Fruit fly (Drosophila melanogaster) whole organism, adult: ENCODE measurements around the gene CG7276.

Experiments used
- CG7101 ChIP-seq: fragments of 200-800 bp; sonication (Bioruptor generic); optimal IDR thresholded peaks from 2 replicates; lab custom pipeline; 2018; ENCODE audit warnings: missing biosample characterization, mild to moderate bottlenecking, missing genetic modification characterization, moderate library complexity
- bab1 ChIP-seq: fragments of 200-800 bp; sonication (Bioruptor generic); optimal IDR thresholded peaks from 3 replicates; lab custom pipeline; 2019; ENCODE audit warnings: missing biosample characterization, mild to moderate bottlenecking, missing genetic modification characterization, moderate library complexity
- cic ChIP-seq: fragments of 200-800 bp; sonication (Bioruptor generic); optimal IDR thresholded peaks from 2 replicates; lab custom pipeline; 2017; ENCODE audit warnings: missing biosample characterization, mild to moderate bottlenecking, missing genetic modification characterization, moderate library complexity
- cnc ChIP-seq, 2 experiments: fragments of >200 bp; optimal IDR thresholded peaks; 2 replicates each; lab custom pipeline; 2017
- kay ChIP-seq: fragments of 200-800 bp; sonication (Bioruptor generic); peaks from one replicate; lab custom pipeline; 2016; ENCODE audit warnings: missing biosample characterization, missing genetic modification characterization, borderline replicate concordance
- pad ChIP-seq: fragments of 200-800 bp; sonication (Bioruptor generic); optimal IDR thresholded peaks from 3 replicates; lab custom pipeline; 2017; ENCODE audit warnings: missing biosample characterization, missing genetic modification characterization, mild to moderate bottlenecking, moderate library complexity, missing genetic modification reagents
- toe ChIP-seq: fragments of 200-800 bp; sonication (Bioruptor generic); optimal IDR thresholded peaks from 2 replicates; lab custom pipeline; 2016; ENCODE audit warnings: missing biosample characterization, missing genetic modification characterization

DNA sequence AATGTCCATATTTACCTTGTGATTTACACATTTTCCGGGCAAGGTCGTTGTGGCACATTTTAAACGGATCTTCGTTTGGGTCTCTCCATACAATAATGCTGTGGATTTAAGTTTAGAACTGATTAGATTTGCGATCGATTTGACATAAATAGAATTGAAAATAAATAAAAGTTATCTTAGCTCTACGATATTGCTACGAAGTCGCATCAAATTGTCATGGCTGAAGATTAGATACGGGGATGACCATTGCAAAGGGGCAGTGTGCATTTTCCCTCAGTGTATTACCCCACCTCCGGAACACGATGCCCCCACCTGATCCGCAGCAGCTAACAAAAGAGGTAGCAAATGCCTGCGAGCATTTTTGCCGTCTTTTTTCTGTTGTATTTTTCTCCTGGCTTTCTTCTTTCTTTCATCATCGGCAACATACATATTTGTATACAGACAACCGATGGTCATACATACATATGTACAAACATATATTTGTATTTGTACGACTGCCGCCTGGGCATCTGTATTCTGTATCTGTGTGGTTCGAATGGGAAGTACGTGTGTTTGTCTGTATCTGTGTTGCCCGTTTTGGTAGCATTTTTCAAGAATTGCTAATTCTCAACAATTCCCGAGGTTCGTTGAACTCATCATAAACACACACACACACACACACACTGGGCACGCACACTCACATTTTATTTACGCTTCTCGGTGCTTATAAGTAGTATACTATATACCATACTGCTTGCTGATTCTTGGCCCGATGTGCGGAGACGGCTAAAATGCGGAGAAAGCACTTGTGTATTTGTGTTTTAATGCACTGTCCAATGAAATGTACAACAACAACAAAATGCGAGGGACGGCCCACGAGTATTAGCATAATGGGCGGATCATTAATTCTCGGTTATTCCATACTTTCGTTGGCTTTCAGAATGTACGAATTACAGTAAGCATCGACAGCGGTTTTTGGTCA, 46.7 kb downstream of the CG7276 start:
- no peak for TF ChIP-seq kay (GFP tag; lab: Kevin White, UChicago)
- no peak for TF ChIP-seq cic (GFP tag; lab: Kevin White, UChicago)
- TF ChIP-seq toe: no peak
- TF ChIP-seq cnc (optimal IDR thresholded peaks at IDR 0.05; lab: Kevin White, UChicago): no peak
- no peak for TF ChIP-seq bab1
- TF ChIP-seq pad: no peak
- no peak for TF ChIP-seq CG7101 (tag; lab: Kevin White, UChicago)
